Fruit fly (Drosophila melanogaster): ENCODE measurements around the gene CG10748.

Gene CG10748

DNA sequence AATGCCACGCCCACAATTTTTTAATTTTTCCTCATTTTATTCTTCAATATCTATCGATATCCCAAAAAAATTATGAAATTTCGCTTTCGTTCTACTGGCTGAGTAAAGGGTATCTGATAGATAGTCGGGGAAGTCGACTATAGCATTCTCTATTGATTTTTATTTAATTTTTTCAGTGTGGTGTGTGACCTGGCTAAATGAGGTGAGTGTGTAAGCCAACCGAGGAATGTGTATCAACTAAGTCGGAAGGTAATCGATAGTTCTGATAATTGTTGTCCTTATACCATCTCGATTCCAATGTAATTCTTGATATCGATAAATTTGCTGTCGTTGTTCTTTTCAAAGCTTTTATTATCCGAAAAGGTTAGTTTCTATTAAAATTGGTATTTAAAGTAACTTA, 34.3 kb upstream of the CG10748 start, which contains the start of gene CG11263 (continued):
- peak; percentile 4 for TF ChIP-seq CG12769 (tag; optimal IDR thresholded peaks at IDR 0.05)
- TF ChIP-seq Opbp (GFP tag; IDR thresholded peaks at IDR 0.05; ENCODE audit: partially characterized antibody), result peak; percentile 86
- TF ChIP-seq grn (GFP tag; optimal IDR thresholded peaks at IDR 0.05), result no peak
- TF ChIP-seq trem (tag; optimal IDR thresholded peaks at IDR 0.05), result peak; percentile 41
- no peak for TF ChIP-seq CG33557 (GFP tag; optimal IDR thresholded peaks at IDR 0.05)
- peak; percentile 77 for TF ChIP-seq CG3065 (GFP tag; optimal IDR thresholded peaks at IDR 0.05)
- peak; percentile 50 for TF ChIP-seq E2f1 (GFP tag; IDR thresholded peaks at IDR 0.05)
- TF ChIP-seq phol (tag; optimal IDR thresholded peaks at IDR 0.05), result peak; percentile 56
- TF ChIP-seq CG3847 (GFP tag; IDR thresholded peaks at IDR 0.05), result peak; percentile 42
- TF ChIP-seq CoRest (tag; optimal IDR thresholded peaks at IDR 0.05), result peak; percentile 61
- peak; percentile 7 for TF ChIP-seq CG30431 (GFP tag; optimal IDR thresholded peaks at IDR 0.05)
- peak; percentile 6 for TF ChIP-seq Six4 (GFP tag; optimal IDR thresholded peaks at IDR 0.05)
- TF ChIP-seq pho (GFP tag; optimal IDR thresholded peaks at IDR 0.05), result peak; percentile 55
- no peak for TF ChIP-seq cwo (GFP tag; optimal IDR thresholded peaks at IDR 0.05)
- TF ChIP-seq Dp (GFP tag; optimal IDR thresholded peaks at IDR 0.05), result peak; percentile 63
- peak; percentile 7 for TF ChIP-seq CG16863 (GFP tag; optimal IDR thresholded peaks at IDR 0.05)
- peak; percentile 83 for TF ChIP-seq Scr (GFP tag; IDR thresholded peaks at IDR 0.05; ENCODE audit: partially characterized antibody)
- TF ChIP-seq CG16813 (GFP tag; IDR thresholded peaks at IDR 0.05; ENCODE audit: partially characterized antibody), result peak; percentile 86
- TF ChIP-seq CG14710 (tag; optimal IDR thresholded peaks at IDR 0.05), result no peak
- peak; percentile 88 for TF ChIP-seq sens (GFP tag)
- TF ChIP-seq CG13624 (GFP tag; optimal IDR thresholded peaks at IDR 0.05), result peak; percentile 65
- TF ChIP-seq tio (GFP tag; optimal IDR thresholded peaks at IDR 0.05), result peak; percentile 21
- no peak for TF ChIP-seq CG12942 (GFP tag; optimal IDR thresholded peaks at IDR 0.05)
- TF ChIP-seq Ada2b (GFP tag; IDR thresholded peaks at IDR 0.05), result peak; percentile 23; the same call in 1 of the 2 replicates
- peak; percentile 55; the same call in 1 of the 2 replicates for TF ChIP-seq CG2129 (GFP tag; IDR thresholded peaks at IDR 0.05; ENCODE audit: partially characterized antibody)
- TF ChIP-seq BtbVII (GFP tag; optimal IDR thresholded peaks at IDR 0.05), result no peak
- TF ChIP-seq pum (GFP tag; optimal IDR thresholded peaks at IDR 0.05), result peak; percentile 24
- TF ChIP-seq fru (optimal IDR thresholded peaks at IDR 0.05), result no peak
- peak; percentile 39 for TF ChIP-seq Hr3 (GFP tag; optimal IDR thresholded peaks at IDR 0.05)
- TF ChIP-seq mam (GFP tag; optimal IDR thresholded peaks at IDR 0.05), result peak; percentile 71
- TF ChIP-seq CG7963 (GFP tag; IDR thresholded peaks at IDR 0.05; ENCODE audit: partially characterized antibody), result peak; percentile 93
- TF ChIP-seq pita (GFP tag; optimal IDR thresholded peaks at IDR 0.05), result peak; percentile 52
- no peak for TF ChIP-seq CG15073 (GFP tag; optimal IDR thresholded peaks at IDR 0.05)
- TF ChIP-seq Hsf (GFP tag; optimal IDR thresholded peaks at IDR 0.05), result peak; percentile 70
- peak; percentile 56 for TF ChIP-seq CG4424 (GFP tag; optimal IDR thresholded peaks at IDR 0.05)
- TF ChIP-seq odd (GFP tag; optimal IDR thresholded peaks at IDR 0.05), result no peak
- TF ChIP-seq CG5245 (GFP tag; optimal IDR thresholded peaks at IDR 0.05), result peak; percentile 7
- peak; percentile 39 for TF ChIP-seq CG9727 (GFP tag; optimal IDR thresholded peaks at IDR 0.05)
- TF ChIP-seq sob (GFP tag; IDR thresholded peaks at IDR 0.05), result peak; percentile 57
- peak; percentile 28 for TF ChIP-seq CG15269 (tag; optimal IDR thresholded peaks at IDR 0.05)
- TF ChIP-seq crp (GFP tag; optimal IDR thresholded peaks at IDR 0.05), result peak in 1 of 2 experiments; percentile 49
- no peak for TF ChIP-seq CG4282 (GFP tag; optimal IDR thresholded peaks at IDR 0.05)
- TF ChIP-seq CG11398 (GFP tag; optimal IDR thresholded peaks at IDR 0.05), result peak; percentile 14
- TF ChIP-seq CG1792 (GFP tag; optimal IDR thresholded peaks at IDR 0.05), result peak; percentile 38
- TF ChIP-seq B-H2 (GFP tag; optimal IDR thresholded peaks at IDR 0.05), result peak; percentile 4
- TF ChIP-seq CG13287 (GFP tag; IDR thresholded peaks at IDR 0.05; ENCODE audit: partially characterized antibody), result peak; percentile 89
- TF ChIP-seq Dip2 (GFP tag; IDR thresholded peaks at IDR 0.05), result no peak
- TF ChIP-seq Chrac-16 (GFP tag; optimal IDR thresholded peaks at IDR 0.05), result peak; percentile 37
- peak; percentile 84 for TF ChIP-seq pzg (GFP tag; optimal IDR thresholded peaks at IDR 0.05)
- TF ChIP-seq Lim3 (GFP tag; IDR thresholded peaks at IDR 0.05), result no peak
- no peak for TF ChIP-seq Tbp (GFP tag; optimal IDR thresholded peaks at IDR 0.05)

Data from whole organism, embryonic.